Fruit fly (Drosophila melanogaster): ENCODE results near the gene CG15425.

DNA sequence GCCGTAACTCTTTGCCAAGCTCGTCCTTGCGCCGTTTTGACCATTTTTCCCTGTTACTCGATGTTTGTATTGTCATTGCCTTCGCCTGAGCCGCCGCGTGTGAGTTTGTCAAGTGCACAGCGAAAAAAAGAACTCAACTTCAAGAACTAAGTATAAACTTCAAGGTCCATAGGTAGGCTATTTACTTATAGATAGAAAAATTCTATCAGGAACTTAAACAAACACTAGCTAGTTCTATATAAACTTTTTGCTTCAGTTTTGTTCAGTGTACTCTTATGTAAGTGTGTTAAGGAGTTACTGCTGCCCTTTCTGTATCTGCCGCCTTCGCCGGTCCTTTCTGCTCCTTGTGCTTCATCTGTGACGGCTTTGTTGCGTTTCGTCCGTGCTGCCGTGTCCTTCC, 11.0 kb upstream of the CG15425 start:
- TF ChIP-seq pdm3 (GFP tag; optimal IDR thresholded peaks at IDR 0.05) (no peak), CG4318 (GFP tag; optimal IDR thresholded peaks at IDR 0.05) (no peak), fkh (GFP tag; optimal IDR thresholded peaks at IDR 0.05) (no peak), Sox102F (GFP tag; optimal IDR thresholded peaks at IDR 0.05) (no peak), fd59A (GFP tag; optimal IDR thresholded peaks at IDR 0.05) (no peak), CG6808 (GFP tag; optimal IDR thresholded peaks at IDR 0.05) (no peak)
